Worm (Caenorhabditis elegans) whole organism, L4 larva: ENCODE measurements around the gene mif-2.

Experiments used
- F26F4.8 ChIP-seq: fragments of 200-800 bp; sonication (Bioruptor generic); conservative IDR thresholded peaks from 2 replicates; pipeline ENCODE4 v1.3.6; 2022; ENCODE audit warnings: missing genetic modification characterization, missing compliant biosample characterization
- F44E2.7 ChIP-seq: fragments of 200-800 bp; sonication (Bioruptor generic); IDR thresholded peaks from 2 replicates; pipeline ENCODE4 v2.1.2; 2022; ENCODE audit warnings: missing genetic modification characterization, missing compliant biosample characterization
- F49E8.2 ChIP-seq: sonication (generic microtip); optimal IDR thresholded peaks from 2 replicates; lab custom pipeline; 2016; ENCODE audit warnings: missing compliant biosample characterization, mild to moderate bottlenecking, missing genetic modification characterization, borderline replicate concordance
- T26A8.4 ChIP-seq: fragments of 200-800 bp; sonication (Bioruptor generic); IDR thresholded peaks from 2 replicates; pipeline ENCODE4 v1.3.6; 2022; ENCODE audit warnings: missing genetic modification characterization, missing compliant biosample characterization
- Y105C5A.15 ChIP-seq: fragments of 200-800 bp; sonication (Bioruptor generic); IDR thresholded peaks from 2 replicates; pipeline ENCODE4 v1.3.6; 2022; ENCODE audit warnings: missing genetic modification characterization, missing compliant biosample characterization
- Y5F2A.4 ChIP-seq: fragments of 200-800 bp; sonication (Bioruptor generic); optimal IDR thresholded peaks from 2 replicates; lab custom pipeline; 2018; ENCODE audit warnings: mild to moderate bottlenecking, missing genetic modification characterization, missing compliant biosample characterization
- aly-2 ChIP-seq: sonication (generic microtip); optimal IDR thresholded peaks from 2 replicates; lab custom pipeline; 2018; ENCODE audit warnings: missing biosample characterization, missing genetic modification characterization
- arid-1 ChIP-seq: fragments of 200-800 bp; sonication (Bioruptor generic); conservative IDR thresholded peaks from 2 replicates; pipeline ENCODE4 v1.3.6; 2022; ENCODE audit warnings: missing genetic modification reagents, missing genetic modification characterization, missing compliant biosample characterization
- ceh-20 ChIP-seq: fragments of 200-800 bp; sonication (Bioruptor generic); IDR thresholded peaks from 2 replicates; pipeline ENCODE4 v1.3.6; 2022; ENCODE audit warnings: missing genetic modification reagents, missing genetic modification characterization, missing compliant biosample characterization
- ceh-62 ChIP-seq: sonication (generic microtip); optimal IDR thresholded peaks from 2 replicates; lab custom pipeline; 2017; ENCODE audit warnings: missing biosample characterization, missing genetic modification characterization
- ctbp-1 ChIP-seq: fragments of 200-800 bp; sonication (Bioruptor generic); IDR thresholded peaks from 2 replicates; pipeline ENCODE4 v1.3.6; 2022; ENCODE audit warnings: missing genetic modification reagents, missing genetic modification characterization, missing compliant biosample characterization
- daf-8 ChIP-seq: fragments of 200-800 bp; sonication (Bioruptor generic); IDR thresholded peaks from 2 replicates; pipeline ENCODE4 v1.3.6; 2022; ENCODE audit warnings: missing genetic modification characterization, missing compliant biosample characterization
- dmd-6 ChIP-seq: fragments of 200-800 bp; sonication (Bioruptor generic); IDR thresholded peaks from 2 replicates; pipeline ENCODE4 v1.3.6; 2022; ENCODE audit warnings: missing genetic modification reagents, missing genetic modification characterization, missing compliant biosample characterization
- dmd-8 ChIP-seq: fragments of 200-800 bp; sonication (Bioruptor generic); IDR thresholded peaks from 2 replicates; pipeline ENCODE4 v1.3.6; 2022; ENCODE audit warnings: missing genetic modification characterization, missing compliant biosample characterization
- dmd-9 ChIP-seq: fragments of 200-800 bp; sonication (Bioruptor generic); IDR thresholded peaks from 2 replicates; pipeline ENCODE4 v1.3.6; 2022; ENCODE audit warnings: missing genetic modification reagents, missing genetic modification characterization, missing compliant biosample characterization
- duxl-1 ChIP-seq: sonication (generic microtip); optimal IDR thresholded peaks from 2 replicates; lab custom pipeline; 2016; ENCODE audit warnings: mild to moderate bottlenecking, missing genetic modification characterization, moderate library complexity, missing compliant biosample characterization; ENCODE audit not compliant: poor library complexity
- dve-1 ChIP-seq: sonication (generic microtip); optimal IDR thresholded peaks from 2 replicates; lab custom pipeline; 2017; ENCODE audit warnings: antibody characterized with exemption, mild to moderate bottlenecking, missing genetic modification characterization, missing compliant biosample characterization; ENCODE audit not compliant: insufficient read depth
- egl-43 ChIP-seq: fragments of 200-800 bp; sonication (Bioruptor generic); IDR thresholded peaks from 2 replicates; pipeline ENCODE4 v1.3.6; 2022; ENCODE audit warnings: missing genetic modification reagents, missing genetic modification characterization, missing compliant biosample characterization
- hlh-11 ChIP-seq: fragments of 200-800 bp; sonication (Bioruptor generic); optimal IDR thresholded peaks from 2 replicates; lab custom pipeline; 2018; ENCODE audit warnings: mild to moderate bottlenecking, missing genetic modification characterization, missing compliant biosample characterization
- hlh-30 ChIP-seq: sonication (generic microtip); optimal IDR thresholded peaks from 2 replicates; lab custom pipeline; 2017; ENCODE audit warnings: antibody characterized with exemption, mild to moderate bottlenecking, missing genetic modification characterization, missing compliant biosample characterization; ENCODE audit not compliant: insufficient read depth
- hmg-1.1 ChIP-seq: fragments of 200-800 bp; sonication (Bioruptor generic); IDR thresholded peaks from 2 replicates; pipeline ENCODE4 v1.3.6; 2022; ENCODE audit warnings: missing genetic modification reagents, missing genetic modification characterization, missing compliant biosample characterization
- lin-13 ChIP-seq: fragments of 150-350 bp; optimal IDR thresholded peaks from 2 replicates; lab custom pipeline; 2014; ENCODE audit warnings: missing biosample characterization, missing genetic modification reagents, missing genetic modification characterization
- lin-15B ChIP-seq: fragments of 150-350 bp; sonication (generic microtip); optimal IDR thresholded peaks from 3 replicates; lab custom pipeline; 2014; ENCODE audit warnings: missing biosample characterization, missing genetic modification characterization
- lin-38 ChIP-seq: fragments of 200-800 bp; sonication (Bioruptor generic); IDR thresholded peaks from 2 replicates; pipeline ENCODE4 v1.3.6; 2022; ENCODE audit warnings: missing genetic modification reagents, missing genetic modification characterization, missing compliant biosample characterization
- mdl-1 ChIP-seq, 2 experiments: fragments of 150-350 bp in 1 of 2; sonication (generic microtip) in 1 of 2; optimal IDR thresholded peaks; 2 replicates each; lab custom pipeline; 2014 to 2017; ENCODE audit warnings: missing biosample characterization in 2 of 2, missing genetic modification characterization in 2 of 2
- mep-1 ChIP-seq: fragments of 150-350 bp; sonication (generic microtip); optimal IDR thresholded peaks from 3 replicates; lab custom pipeline; 2014; ENCODE audit warnings: missing biosample characterization, missing genetic modification characterization
- mes-2 ChIP-seq: sonication (generic microtip); optimal IDR thresholded peaks from 2 replicates; lab custom pipeline; 2016; ENCODE audit warnings: missing genotype, mild to moderate bottlenecking, missing genetic modification characterization, missing compliant biosample characterization; ENCODE audit not compliant: poor library complexity, severe bottlenecking
- mxl-2 ChIP-seq: fragments of 200-800 bp; sonication (Bioruptor generic); conservative IDR thresholded peaks from 2 replicates; pipeline ENCODE4 v1.3.6; 2022; ENCODE audit warnings: missing genetic modification reagents, missing genetic modification characterization, missing compliant biosample characterization
- mxl-3 ChIP-seq: fragments of 200-800 bp; sonication (Bioruptor generic); optimal IDR thresholded peaks from 2 replicates; lab custom pipeline; 2018; ENCODE audit warnings: mild to moderate bottlenecking, missing genetic modification characterization, missing compliant biosample characterization
- nhr-10 ChIP-seq: fragments of 150-350 bp; optimal IDR thresholded peaks from 2 replicates; lab custom pipeline; 2014; ENCODE audit warnings: missing biosample characterization, missing genetic modification characterization
- nhr-237 ChIP-seq: sonication (generic microtip); optimal IDR thresholded peaks from 2 replicates; lab custom pipeline; 2017; ENCODE audit warnings: missing biosample characterization, missing genetic modification characterization
- nhr-25 ChIP-seq: sonication (generic microtip); optimal IDR thresholded peaks from 2 replicates; lab custom pipeline; 2017; ENCODE audit warnings: missing genetic modification characterization, mild to moderate bottlenecking, missing compliant biosample characterization, antibody characterized with exemption, moderate library complexity, borderline replicate concordance; ENCODE audit not compliant: insufficient read depth
- nhr-28 ChIP-seq: fragments of 150-350 bp; optimal IDR thresholded peaks from 2 replicates; lab custom pipeline; 2014; ENCODE audit warnings: missing biosample characterization, missing genetic modification characterization
- nhr-41 ChIP-seq: fragments of 200-800 bp; sonication (Bioruptor generic); IDR thresholded peaks from 2 replicates; pipeline ENCODE4 v1.3.6; 2022; ENCODE audit warnings: missing genetic modification reagents, missing genetic modification characterization, missing compliant biosample characterization
- nhr-42 ChIP-seq: fragments of 200-800 bp; sonication (Bioruptor generic); IDR thresholded peaks from 2 replicates; pipeline ENCODE4 v1.3.6; 2022; ENCODE audit warnings: missing genetic modification characterization, missing compliant biosample characterization
- nhr-76 ChIP-seq: fragments of 150-350 bp; optimal IDR thresholded peaks from 2 replicates; lab custom pipeline; 2014; ENCODE audit warnings: missing biosample characterization, missing genetic modification characterization
- pqm-1 ChIP-seq: sonication (generic microtip); optimal IDR thresholded peaks from 2 replicates; lab custom pipeline; 2017; ENCODE audit warnings: missing biosample characterization, missing genetic modification characterization
- rbr-2 ChIP-seq: sonication (generic microtip); optimal IDR thresholded peaks from 2 replicates; lab custom pipeline; 2016; ENCODE audit warnings: missing genotype, missing genetic modification characterization, missing compliant biosample characterization
- sdz-12 ChIP-seq: fragments of 200-800 bp; sonication (Bioruptor generic); optimal IDR thresholded peaks from 2 replicates; lab custom pipeline; 2018; ENCODE audit warnings: mild to moderate bottlenecking, missing genetic modification characterization, missing compliant biosample characterization
- set-16 ChIP-seq: fragments of 200-800 bp; sonication (Bioruptor generic); IDR thresholded peaks from 2 replicates; pipeline ENCODE4 v1.3.6; 2022; ENCODE audit warnings: missing genetic modification reagents, missing genetic modification characterization, missing compliant biosample characterization
- snpc-1.2 ChIP-seq: fragments of 200-800 bp; sonication (Bioruptor generic); IDR thresholded peaks from 2 replicates; pipeline ENCODE4 v1.3.6; 2022; ENCODE audit warnings: missing genetic modification reagents, missing genetic modification characterization, missing compliant biosample characterization
- spr-3 ChIP-seq: fragments of 200-800 bp; sonication (Bioruptor generic); optimal IDR thresholded peaks from 2 replicates; lab custom pipeline; 2018; ENCODE audit warnings: mild to moderate bottlenecking, missing genetic modification characterization, missing compliant biosample characterization
- tra-1 ChIP-seq: fragments of 200-800 bp; sonication (Bioruptor generic); IDR thresholded peaks from 2 replicates; pipeline ENCODE4 v1.3.6; 2022; ENCODE audit warnings: missing genetic modification reagents, missing genetic modification characterization, missing compliant biosample characterization
- unc-39 ChIP-seq: sonication (generic microtip); optimal IDR thresholded peaks from 2 replicates; lab custom pipeline; 2017; ENCODE audit warnings: missing biosample characterization, missing genetic modification characterization
- zag-1 ChIP-seq: fragments of 150-350 bp; optimal IDR thresholded peaks from 2 replicates; lab custom pipeline; 2014; ENCODE audit warnings: missing biosample characterization, missing genetic modification characterization
- zfp-2 ChIP-seq: sonication (generic microtip); optimal IDR thresholded peaks from 2 replicates; lab custom pipeline; 2016; ENCODE audit warnings: mild to moderate bottlenecking, missing genetic modification characterization, missing compliant biosample characterization
- zfp-3 ChIP-seq: fragments of 200-800 bp; sonication (Bioruptor generic); conservative IDR thresholded peaks from 2 replicates; pipeline ENCODE4 v1.3.6; 2022; ENCODE audit warnings: missing genetic modification reagents, missing genetic modification characterization, missing compliant biosample characterization
- zip-11 ChIP-seq: fragments of 200-800 bp; sonication (Bioruptor generic); IDR thresholded peaks from 2 replicates; pipeline ENCODE4 v1.3.6; 2022; ENCODE audit warnings: missing genetic modification characterization, missing compliant biosample characterization

The mif-2 gene

ce11 chrV:11979673-11980561 lies 1.7 kb upstream of the mif-2 start, which contains the start of gene snr-4 (continued):
- peak; percentile 91 for TF ChIP-seq lin-38 (GFP tag; lab: Robert Waterston, UW)
- peak; percentile 86 for TF ChIP-seq dmd-9
- TF ChIP-seq unc-39: no peak
- TF ChIP-seq nhr-10 (tag; lab: Kevin White, UChicago): no peak
- TF ChIP-seq F44E2.7 (GFP tag; lab: Robert Waterston, UW): no peak
- TF ChIP-seq mes-2 (tag; lab: Kevin White, UChicago): peak; percentile 95
- TF ChIP-seq F26F4.8 (GFP tag; lab: Robert Waterston, UW): no peak
- peak; percentile 89 for TF ChIP-seq ctbp-1 (GFP tag; lab: Robert Waterston, UW)
- TF ChIP-seq tra-1 (GFP tag; lab: Robert Waterston, UW): peak; percentile 71; the same call in 1 of the 2 replicates
- TF ChIP-seq dve-1: peak; percentile 96
- TF ChIP-seq lin-13 (GFP tag; lab: Kevin White, UChicago): peak; percentile 86
- TF ChIP-seq lin-15B (tag; lab: Kevin White, UChicago): peak; percentile 21
- TF ChIP-seq nhr-76: no peak
- TF ChIP-seq nhr-237 (tag; lab: Kevin White, UChicago): no peak
- peak; percentile 63; the same call in 1 of the 2 replicates for TF ChIP-seq zfp-3 (GFP tag; lab: Robert Waterston, UW)
- TF ChIP-seq zip-11: no peak
- no peak for TF ChIP-seq dmd-8 (GFP tag; lab: Robert Waterston, UW)
- peak; percentile 78 for TF ChIP-seq duxl-1 (tag; lab: Kevin White, UChicago)
- peak; percentile 33 for TF ChIP-seq pqm-1
- TF ChIP-seq dmd-6 (GFP tag; lab: Robert Waterston, UW): peak; percentile 96
- TF ChIP-seq F49E8.2 (tag; lab: Kevin White, UChicago): peak; percentile 94
- peak; percentile 5; the same call in 1 of the 2 replicates for TF ChIP-seq Y105C5A.15 (GFP tag; lab: Robert Waterston, UW)
- peak; percentile 85 for TF ChIP-seq nhr-28
- TF ChIP-seq Y5F2A.4 (GFP tag; lab: Kevin White, UChicago): peak; percentile 50
- TF ChIP-seq set-16 (GFP tag; lab: Robert Waterston, UW): peak; percentile 71
- TF ChIP-seq daf-8 (GFP tag; lab: Robert Waterston, UW): no peak
- TF ChIP-seq ceh-62 (tag; lab: Kevin White, UChicago): no peak
- peak; percentile 82 for TF ChIP-seq sdz-12 (GFP tag; lab: Kevin White, UChicago)
- TF ChIP-seq nhr-25: peak; percentile 79
- TF ChIP-seq arid-1 (GFP tag; lab: Robert Waterston, UW): peak; percentile 90
- peak; percentile 96 for TF ChIP-seq T26A8.4 (GFP tag; lab: Robert Waterston, UW)
- peak; percentile 96 for TF ChIP-seq hlh-11
- TF ChIP-seq zfp-2 (tag; lab: Kevin White, UChicago): peak; percentile 35
- peak; percentile 91 for TF ChIP-seq nhr-42 (GFP tag; lab: Robert Waterston, UW)
- peak; percentile 87 for TF ChIP-seq ceh-20 (GFP tag; lab: Robert Waterston, UW)
- peak; percentile 95 for TF ChIP-seq hmg-1.1 (GFP tag; lab: Robert Waterston, UW)
- TF ChIP-seq mxl-3 (GFP tag; lab: Kevin White, UChicago): peak; percentile 84
- TF ChIP-seq mep-1 (tag; lab: Kevin White, UChicago): peak; percentile 97
- no peak for TF ChIP-seq mxl-2
- no peak for TF ChIP-seq aly-2 (tag; lab: Kevin White, UChicago)
- peak; percentile 78 for TF ChIP-seq spr-3
- peak; percentile 93 for TF ChIP-seq egl-43 (GFP tag; lab: Robert Waterston, UW)
- TF ChIP-seq zag-1 (tag; lab: Kevin White, UChicago): peak; percentile 50
- 0 out of 2 replicates have a peak, but pooled peaks have one; percentile 8 for TF ChIP-seq nhr-41
- TF ChIP-seq snpc-1.2 (GFP tag; lab: Robert Waterston, UW): peak; percentile 83
- TF ChIP-seq hlh-30: peak; percentile 94
- TF ChIP-seq mdl-1 (tag; optimal IDR thresholded peaks at IDR 0.05; lab: Kevin White, UChicago): peak; percentile 76 to 88
- TF ChIP-seq rbr-2 (tag; lab: Kevin White, UChicago): peak; percentile 93
